Fruit fly (Drosophila melanogaster) whole organism, embryonic: ENCODE data around the gene ca.

Experiments used
- Bgb ChIP-seq: fragments of 200-800 bp; sonication (Bioruptor generic); IDR thresholded peaks from 2 replicates; pipeline ENCODE4 v1.3.6; 2022; ENCODE audit warnings: missing biosample characterization, missing genetic modification characterization; ENCODE audit not compliant: partially characterized antibody
- Blimp-1 ChIP-seq: fragments of 200-800 bp; sonication (Bioruptor generic); optimal IDR thresholded peaks from 3 replicates; lab custom pipeline; 2018; ENCODE audit warnings: missing biosample characterization, missing genetic modification characterization, mild to moderate bottlenecking, moderate library complexity, missing genetic modification reagents
- CG11723 ChIP-seq: fragments of 200-800 bp; sonication (Bioruptor generic); optimal IDR thresholded peaks from 2 replicates; lab custom pipeline; 2017; ENCODE audit warnings: missing biosample characterization, mild to moderate bottlenecking, missing genetic modification characterization
- CG12391 ChIP-seq: fragments of 200-800 bp; sonication (Bioruptor generic); optimal IDR thresholded peaks from 3 replicates; lab custom pipeline; 2018; ENCODE audit warnings: missing biosample characterization, mild to moderate bottlenecking, missing genetic modification characterization, moderate library complexity
- CG13894 ChIP-seq: fragments of 200-800 bp; sonication (Bioruptor generic); optimal IDR thresholded peaks from 3 replicates; lab custom pipeline; 2018; ENCODE audit warnings: missing biosample characterization, mild to moderate bottlenecking, missing genetic modification characterization, moderate library complexity
- CG15601 ChIP-seq: fragments of 200-800 bp; sonication (Bioruptor generic); optimal IDR thresholded peaks from 3 replicates; lab custom pipeline; 2019; ENCODE audit warnings: missing biosample characterization, mild to moderate bottlenecking, missing genetic modification characterization, moderate library complexity
- CG17361 ChIP-seq: fragments of 200-800 bp; sonication (Bioruptor generic); IDR thresholded peaks from 3 replicates; pipeline ENCODE4 v1.3.6; 2022; ENCODE audit warnings: missing biosample characterization, missing genetic modification characterization
- CG2678 ChIP-seq: fragments of 200-800 bp; sonication (Bioruptor generic); optimal IDR thresholded peaks from 3 replicates; lab custom pipeline; 2019; ENCODE audit warnings: missing biosample characterization, mild to moderate bottlenecking, missing genetic modification characterization, moderate library complexity
- CG32532 ChIP-seq: fragments of 200-800 bp; sonication (Bioruptor generic); IDR thresholded peaks from 2 replicates; pipeline ENCODE4 v1.3.6; 2022; ENCODE audit warnings: missing biosample characterization, missing genetic modification characterization
- CG34422 ChIP-seq: fragments of 200-800 bp; sonication (Bioruptor generic); IDR thresholded peaks from 3 replicates; pipeline ENCODE4 v1.3.6; 2022; ENCODE audit warnings: missing biosample characterization, missing genetic modification characterization
- CG3838 ChIP-seq: fragments of 200-800 bp; sonication (Bioruptor generic); optimal IDR thresholded peaks from 3 replicates; lab custom pipeline; 2016; ENCODE audit warnings: missing biosample characterization, missing genetic modification characterization
- CG4328 ChIP-seq: fragments of 200-800 bp; sonication (Bioruptor generic); optimal IDR thresholded peaks from 3 replicates; lab custom pipeline; 2017; ENCODE audit warnings: missing biosample characterization, missing genetic modification reagents, missing genetic modification characterization
- CG6683 ChIP-seq: fragments of 200-800 bp; sonication (Bioruptor generic); optimal IDR thresholded peaks from 2 replicates; lab custom pipeline; 2017; ENCODE audit warnings: missing biosample characterization, mild to moderate bottlenecking, missing genetic modification characterization, missing genetic modification reagents
- CG6854 ChIP-seq: fragments of 200-800 bp; sonication (Bioruptor generic); optimal IDR thresholded peaks from 3 replicates; lab custom pipeline; 2017; ENCODE audit warnings: missing biosample characterization, mild to moderate bottlenecking, missing genetic modification characterization
- CG7839 ChIP-seq: fragments of 200-800 bp; sonication (Bioruptor generic); optimal IDR thresholded peaks from 3 replicates; lab custom pipeline; 2018; ENCODE audit warnings: missing biosample characterization, mild to moderate bottlenecking, missing genetic modification characterization, moderate library complexity
- CG7963 ChIP-seq: fragments of 200-800 bp; sonication (Bioruptor generic); IDR thresholded peaks from 3 replicates; pipeline ENCODE4 v1.3.6; 2022; ENCODE audit warnings: missing biosample characterization, missing genetic modification characterization; ENCODE audit not compliant: partially characterized antibody
- CG8281 ChIP-seq: fragments of 200-800 bp; sonication (Bioruptor generic); optimal IDR thresholded peaks from 2 replicates; lab custom pipeline; 2018; ENCODE audit warnings: missing biosample characterization, mild to moderate bottlenecking, missing genetic modification characterization, moderate library complexity
- Eip74EF ChIP-seq, 2 experiments: fragments of 200-800 bp in 1 of 2; fragments of >200 bp in 1 of 2; sonication (Bioruptor generic) in 1 of 2; optimal IDR thresholded peaks; 2 replicates each; lab custom pipeline; 2017 to 2019; ENCODE audit warnings: missing biosample characterization in 2 of 2, missing genetic modification characterization in 2 of 2, mild to moderate bottlenecking in 1 of 2, moderate library complexity in 1 of 2
- Gug ChIP-seq: fragments of 200-800 bp; sonication (Bioruptor generic); IDR thresholded peaks from 4 replicates; pipeline ENCODE4 v1.3.6; 2022; ENCODE audit warnings: missing biosample characterization, missing genetic modification characterization
- HLH3B ChIP-seq: fragments of 200-800 bp; sonication (Bioruptor generic); IDR thresholded peaks from 2 replicates; pipeline ENCODE4 v1.3.6; 2022; ENCODE audit warnings: missing biosample characterization, missing genetic modification characterization
- HLH4C ChIP-seq: fragments of 200-800 bp; sonication (Bioruptor generic); IDR thresholded peaks from 3 replicates; pipeline ENCODE4 v1.3.6; 2022; ENCODE audit warnings: missing biosample characterization, missing genetic modification characterization; ENCODE audit not compliant: partially characterized antibody
- Meics ChIP-seq: fragments of 200-800 bp; sonication (Bioruptor generic); optimal IDR thresholded peaks from 2 replicates; lab custom pipeline; 2017; ENCODE audit warnings: missing biosample characterization, mild to moderate bottlenecking, missing genetic modification characterization
- Mes4 ChIP-seq: fragments of 200-800 bp; sonication (Bioruptor generic); optimal IDR thresholded peaks from 2 replicates; lab custom pipeline; 2016; ENCODE audit warnings: missing biosample characterization, missing genetic modification characterization
- Nf-YC ChIP-seq: fragments of 200-800 bp; optimal IDR thresholded peaks from 3 replicates; lab custom pipeline; 2019; ENCODE audit warnings: missing biosample characterization, mild to moderate bottlenecking, missing genetic modification characterization, moderate library complexity
- Oli ChIP-seq: fragments of 200-800 bp; sonication (Bioruptor generic); optimal IDR thresholded peaks from 2 replicates; lab custom pipeline; 2018; ENCODE audit warnings: missing biosample characterization, mild to moderate bottlenecking, missing genetic modification characterization, moderate library complexity
- Six4 ChIP-seq: fragments of 200-800 bp; sonication (Bioruptor generic); optimal IDR thresholded peaks from 2 replicates; lab custom pipeline; 2016; ENCODE audit warnings: missing biosample characterization, missing genetic modification characterization
- Sox102F ChIP-seq: fragments of 200-800 bp; sonication (Bioruptor generic); optimal IDR thresholded peaks from 2 replicates; lab custom pipeline; 2018; ENCODE audit warnings: missing biosample characterization, mild to moderate bottlenecking, missing genetic modification characterization, moderate library complexity
- Sry-β ChIP-seq: fragments of 200-800 bp; sonication (Bioruptor generic); optimal IDR thresholded peaks from 2 replicates; lab custom pipeline; 2018; ENCODE audit warnings: missing biosample characterization, mild to moderate bottlenecking, missing genetic modification characterization, moderate library complexity
- Usf ChIP-seq: fragments of 200-800 bp; sonication (Bioruptor generic); optimal IDR thresholded peaks from 2 replicates; lab custom pipeline; 2017; ENCODE audit warnings: missing genotype, missing biosample characterization, missing genetic modification characterization
- YL-1 ChIP-seq: fragments of 200-800 bp; sonication (Bioruptor generic); optimal IDR thresholded peaks from 3 replicates; lab custom pipeline; 2017; ENCODE audit warnings: missing biosample characterization, mild to moderate bottlenecking, missing genetic modification characterization
- abd-A ChIP-seq: fragments of 200-800 bp; sonication (Bioruptor generic); optimal IDR thresholded peaks from 3 replicates; lab custom pipeline; 2019; ENCODE audit warnings: missing biosample characterization, mild to moderate bottlenecking, missing genetic modification characterization, moderate library complexity
- amos ChIP-seq: fragments of 200-800 bp; sonication (Bioruptor generic); IDR thresholded peaks from 2 replicates; pipeline ENCODE4 v1.3.6; 2022; ENCODE audit warnings: missing biosample characterization, missing genetic modification characterization; ENCODE audit not compliant: partially characterized antibody
- ase ChIP-seq: fragments of 200-800 bp; sonication (Bioruptor generic); IDR thresholded peaks from 3 replicates; pipeline ENCODE4 v1.3.6; 2022; ENCODE audit warnings: missing biosample characterization, missing genetic modification characterization
- ash1 ChIP-seq: fragments of 200-800 bp; sonication (Bioruptor generic); optimal IDR thresholded peaks from 2 replicates; lab custom pipeline; 2018; ENCODE audit warnings: missing biosample characterization, mild to moderate bottlenecking, missing genetic modification characterization
- ci ChIP-seq: fragments of 200-800 bp; sonication (Bioruptor generic); IDR thresholded peaks from 3 replicates; pipeline ENCODE4 v1.3.6; 2022; ENCODE audit warnings: missing biosample characterization, missing genetic modification characterization
- eyg ChIP-seq: fragments of 200-800 bp; sonication (Bioruptor generic); optimal IDR thresholded peaks from 3 replicates; lab custom pipeline; 2016; ENCODE audit warnings: missing biosample characterization, missing genetic modification characterization
- hkb ChIP-seq, 2 experiments: fragments of 200-800 bp in 1 of 2; fragments of >200 bp in 1 of 2; sonication (Bioruptor generic) in 1 of 2; IDR thresholded peaks in 1 of 2; optimal IDR thresholded peaks in 1 of 2; 2 replicates each; pipeline versions ENCODE4 v1.3.6 to Lab custom; 2017 to 2022; ENCODE audit warnings: missing biosample characterization in 1 of 2, missing genetic modification characterization in 1 of 2
- inv ChIP-seq: fragments of 200-800 bp; sonication (Bioruptor generic); IDR thresholded peaks from 2 replicates; pipeline ENCODE4 v1.3.6; 2022; ENCODE audit warnings: missing biosample characterization, missing genetic modification characterization; ENCODE audit not compliant: partially characterized antibody
- kay ChIP-seq: fragments of 200-800 bp; sonication (Bioruptor generic); optimal IDR thresholded peaks from 2 replicates; lab custom pipeline; 2016; ENCODE audit warnings: missing biosample characterization, missing genetic modification characterization
- lilli ChIP-seq: fragments of 200-800 bp; sonication (Bioruptor generic); optimal IDR thresholded peaks from 3 replicates; lab custom pipeline; 2016; ENCODE audit warnings: missing biosample characterization, missing genetic modification characterization
- pb ChIP-seq: fragments of 200-800 bp; sonication (Bioruptor generic); optimal IDR thresholded peaks from 3 replicates; lab custom pipeline; 2016; ENCODE audit warnings: missing biosample characterization, missing genetic modification characterization
- pita ChIP-seq: fragments of 200-800 bp; sonication (Bioruptor generic); optimal IDR thresholded peaks from 2 replicates; lab custom pipeline; 2017; ENCODE audit warnings: missing biosample characterization, mild to moderate bottlenecking, missing genetic modification characterization
- run ChIP-seq: fragments of 200-800 bp; sonication (Bioruptor generic); optimal IDR thresholded peaks from 3 replicates; lab custom pipeline; 2018; ENCODE audit warnings: missing biosample characterization, mild to moderate bottlenecking, missing genetic modification characterization
- sob ChIP-seq: fragments of 200-800 bp; sonication (Bioruptor generic); IDR thresholded peaks from 2 replicates; pipeline ENCODE4 v1.3.6; 2022; ENCODE audit warnings: missing biosample characterization, missing genetic modification characterization
- tna ChIP-seq: fragments of 200-800 bp; sonication (Bioruptor generic); IDR thresholded peaks from 2 replicates; pipeline ENCODE4 v1.3.6; 2022; ENCODE audit warnings: missing biosample characterization, missing genetic modification characterization; ENCODE audit not compliant: partially characterized antibody
- vfl ChIP-seq: fragments of 200-800 bp; sonication (Bioruptor generic); optimal IDR thresholded peaks from 2 replicates; lab custom pipeline; 2016; ENCODE audit warnings: missing biosample characterization, missing genetic modification characterization
- zfh2 ChIP-seq: fragments of 200-800 bp; sonication (Bioruptor generic); optimal IDR thresholded peaks from 2 replicates; lab custom pipeline; 2016; ENCODE audit warnings: missing biosample characterization, missing genetic modification characterization

ca gene

DNA sequence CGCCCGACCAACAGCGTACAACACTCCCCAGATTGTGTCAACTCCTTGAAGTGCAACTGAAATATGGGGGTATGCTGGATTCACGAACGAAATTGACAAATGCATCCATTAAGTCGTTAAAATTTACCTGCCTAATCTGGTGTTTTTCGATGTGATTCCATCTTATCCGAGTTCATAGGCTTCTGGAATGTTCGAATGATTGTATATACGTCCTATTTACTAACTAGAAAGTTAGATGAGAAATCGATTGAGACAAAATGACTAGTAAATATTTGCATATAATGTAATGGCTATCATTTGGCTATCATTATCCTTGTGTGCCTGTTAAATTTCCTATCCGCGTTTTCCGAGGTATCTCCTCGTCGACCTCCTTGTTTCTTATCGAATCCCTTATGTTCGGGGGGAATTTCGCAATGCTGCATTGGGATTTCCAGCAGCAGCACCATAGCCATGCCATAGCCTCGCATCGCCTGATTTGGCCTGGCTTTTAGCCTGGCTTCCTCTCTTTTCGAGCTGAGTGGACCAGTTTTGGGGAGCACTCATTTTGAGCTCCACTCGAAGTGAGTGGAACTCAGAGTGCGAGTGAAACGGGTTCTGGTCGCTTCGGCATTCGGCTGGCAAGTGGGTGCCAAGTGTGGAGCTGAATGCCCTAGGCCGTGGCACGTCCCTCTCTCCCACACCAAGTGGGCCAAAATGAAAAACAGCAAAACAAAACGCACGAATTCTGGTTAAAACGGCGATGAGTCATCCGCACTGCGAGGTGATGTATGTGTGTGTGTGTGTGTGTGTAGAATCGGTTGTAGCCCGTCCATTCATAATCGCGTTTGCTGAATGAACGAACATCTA, 28.2 kb upstream of the ca start (continued):
- TF ChIP-seq HLH4C (GFP tag; lab: Robert Waterston, UW) (no peak), CG7963 (GFP tag; lab: Robert Waterston, UW) (no peak), run (tag; lab: Kevin White, UChicago) (no peak), Usf (no peak), hkb (optimal IDR thresholded peaks at IDR 0.05; lab: Kevin White, UChicago) (no peak), hkb (GFP tag; IDR thresholded peaks at IDR 0.05; lab: Robert Waterston, UW) (no peak), Nf-YC (tag; lab: Kevin White, UChicago) (peak; percentile 5), CG13894 (tag; lab: Kevin White, UChicago) (peak; percentile 68), CG6683 (no peak), HLH3B (no peak), ash1 (no peak), ci (peak; percentile 29; the same call in 1 of the 3 replicates), Bgb (GFP tag; lab: Robert Waterston, UW) (peak; percentile 66; the same call in 1 of the 2 replicates), Gug (GFP tag; lab: Robert Waterston, UW) (no peak), tna (GFP tag; lab: Robert Waterston, UW) (peak; percentile 41; the same call in 1 of the 2 replicates), pita (GFP tag; lab: Kevin White, UChicago) (no peak), CG17361 (no peak), sob (GFP tag; lab: Robert Waterston, UW) (no peak), CG7839 (tag; lab: Kevin White, UChicago) (no peak), CG34422 (GFP tag; lab: Robert Waterston, UW) (no peak), vfl (no peak), zfh2 (no peak), amos (peak; percentile 34; the same call in 1 of the 2 replicates), ase (GFP tag; lab: Robert Waterston, UW) (no peak), Eip74EF (GFP tag; optimal IDR thresholded peaks at IDR 0.05; lab: Kevin White, UChicago) (peak in 1 of 2 experiments; percentile 12), Meics (GFP tag; lab: Kevin White, UChicago) (no peak), CG3838 (GFP tag; lab: Kevin White, UChicago) (no peak), Mes4 (GFP tag; lab: Kevin White, UChicago) (no peak), CG4328 (GFP tag; lab: Kevin White, UChicago) (no peak), Six4 (GFP tag; lab: Kevin White, UChicago) (no peak), eyg (no peak), CG32532 (no peak), Oli (tag; lab: Kevin White, UChicago) (no peak), abd-A (tag; lab: Kevin White, UChicago) (peak; percentile 47), CG15601 (tag; lab: Kevin White, UChicago) (no peak), Blimp-1 (GFP tag; lab: Kevin White, UChicago) (no peak), pb (GFP tag; lab: Kevin White, UChicago) (no peak), CG12391 (tag; lab: Kevin White, UChicago) (no peak), kay (GFP tag; lab: Kevin White, UChicago) (peak; percentile 96), inv (GFP tag; lab: Robert Waterston, UW) (peak; percentile 16; the same call in 1 of the 2 replicates), Sox102F (no peak), Sry-β (GFP tag; lab: Kevin White, UChicago) (no peak), CG8281 (tag; lab: Kevin White, UChicago) (no peak), lilli (no peak), CG6854 (GFP tag; lab: Kevin White, UChicago) (no peak), CG2678 (no peak), YL-1 (GFP tag; lab: Kevin White, UChicago) (no peak), CG11723 (GFP tag; lab: Kevin White, UChicago) (no peak)
